Fruit fly (Drosophila melanogaster): ENCODE results near the gene Prp6.

Gene Prp6

dm6 chr3L:18890283-18891175 lies 14.6 kb upstream of the Prp6 start, which contains the start of gene CG3961 (continued):
- peak; percentile 99 for TF ChIP-seq CG17829 (tag; optimal IDR thresholded peaks at IDR 0.05)
- peak; percentile 93 for TF ChIP-seq CG34422 (GFP tag; IDR thresholded peaks at IDR 0.05)
- no peak for TF ChIP-seq Sin3A (optimal IDR thresholded peaks at IDR 0.05)
- peak; percentile 93 for TF ChIP-seq CG8359 (GFP tag; optimal IDR thresholded peaks at IDR 0.05; ENCODE audit: borderline replicate concordance)
- TF ChIP-seq peb (GFP tag; IDR thresholded peaks at IDR 0.05): peak; percentile 94
- TF ChIP-seq pfk (GFP tag; optimal IDR thresholded peaks at IDR 0.05): no peak
- TF ChIP-seq Mad (GFP tag; optimal IDR thresholded peaks at IDR 0.05): peak; percentile 91
- TF ChIP-seq CG13287 (GFP tag; IDR thresholded peaks at IDR 0.05; ENCODE audit: partially characterized antibody): no peak; the same call in 1 of the 2 replicates
- peak; percentile 95 for TF ChIP-seq CG12299 (tag; optimal IDR thresholded peaks at IDR 0.05)
- TF ChIP-seq chn (GFP tag; optimal IDR thresholded peaks at IDR 0.05): peak; percentile 92
- TF ChIP-seq lbe (GFP tag; optimal IDR thresholded peaks at IDR 0.05): peak; percentile 94
- peak; percentile 76 for TF ChIP-seq Nf-YA (GFP tag; IDR thresholded peaks at IDR 0.05)
- TF ChIP-seq CG15479 (GFP tag; optimal IDR thresholded peaks at IDR 0.05): peak; percentile 37
- TF ChIP-seq ci (GFP tag; IDR thresholded peaks at IDR 0.05): peak; percentile 88
- TF ChIP-seq sima (GFP tag; optimal IDR thresholded peaks at IDR 0.05): peak; percentile 30
- TF ChIP-seq CG15601 (tag; optimal IDR thresholded peaks at IDR 0.05): peak; percentile 98
- peak; percentile 99 for TF ChIP-seq tio (GFP tag; optimal IDR thresholded peaks at IDR 0.05)
- TF ChIP-seq ara (GFP tag; IDR thresholded peaks at IDR 0.05): peak; percentile 91; the same call in 1 of the 2 replicates
- TF ChIP-seq CG8089 (GFP tag; optimal IDR thresholded peaks at IDR 0.05): peak; percentile 83
- TF ChIP-seq ham (GFP tag; IDR thresholded peaks at IDR 0.05): 0 out of 2 replicates have a peak, but pooled peaks have one; percentile 36
- TF ChIP-seq vfl (GFP tag; optimal IDR thresholded peaks at IDR 0.05): peak; percentile 83
- TF ChIP-seq fd64A (GFP tag; optimal IDR thresholded peaks at IDR 0.05): peak; percentile 90
- no peak for TF ChIP-seq Poxn (GFP tag; IDR thresholded peaks at IDR 0.05)
- TF ChIP-seq Lpt (GFP tag; optimal IDR thresholded peaks at IDR 0.05): no peak
- TF ChIP-seq CG9437 (GFP tag; optimal IDR thresholded peaks at IDR 0.05): peak; percentile 97
- TF ChIP-seq CG15269 (tag; optimal IDR thresholded peaks at IDR 0.05): peak; percentile 97
- peak; percentile 97 for TF ChIP-seq Abd-B (GFP tag; optimal IDR thresholded peaks at IDR 0.05)
- peak; percentile 98 for TF ChIP-seq CG2875 (GFP tag; optimal IDR thresholded peaks at IDR 0.05)
- TF ChIP-seq schlank (tag; optimal IDR thresholded peaks at IDR 0.05): peak; percentile 75
- TF ChIP-seq Ptx1 (GFP tag; IDR thresholded peaks at IDR 0.05): peak; percentile 96
- peak; percentile 46 for TF ChIP-seq eyg (GFP tag; optimal IDR thresholded peaks at IDR 0.05)
- peak; percentile 89 for TF ChIP-seq Nf-YC (tag; optimal IDR thresholded peaks at IDR 0.05)
- TF ChIP-seq CG5245 (GFP tag; optimal IDR thresholded peaks at IDR 0.05): peak; percentile 96
- peak; percentile 93 for TF ChIP-seq fd3F (GFP tag; optimal IDR thresholded peaks at IDR 0.05)
- TF ChIP-seq Doc3 (GFP tag; IDR thresholded peaks at IDR 0.05; ENCODE audit: partially characterized antibody): no peak
- TF ChIP-seq CG16863 (GFP tag; optimal IDR thresholded peaks at IDR 0.05): peak; percentile 90
- TF ChIP-seq CG11247 (GFP tag; IDR thresholded peaks at IDR 0.05): peak; percentile 65
- peak; percentile 80 for TF ChIP-seq Dbx (GFP tag; IDR thresholded peaks at IDR 0.05)
- TF ChIP-seq ro (GFP tag; IDR thresholded peaks at IDR 0.05): peak; percentile 91
- no peak for TF ChIP-seq fru (optimal IDR thresholded peaks at IDR 0.05)
- TF ChIP-seq CG4282 (GFP tag; optimal IDR thresholded peaks at IDR 0.05): peak; percentile 2
- TF ChIP-seq CG11456 (GFP tag; IDR thresholded peaks at IDR 0.05): no peak
- peak; percentile 88 for TF ChIP-seq slbo (GFP tag; IDR thresholded peaks at IDR 0.05)
- peak; percentile 79 to 92 for TF ChIP-seq Trl (optimal IDR thresholded peaks at IDR 0.05)
- TF ChIP-seq Trl (GFP tag; optimal IDR thresholded peaks at IDR 0.05): peak; percentile 83
- peak; percentile 61 for TF ChIP-seq CG10321 (GFP tag; IDR thresholded peaks at IDR 0.05)
- TF ChIP-seq gt (GFP tag; IDR thresholded peaks at IDR 0.05): peak; percentile 80
- TF ChIP-seq tap (tag; optimal IDR thresholded peaks at IDR 0.05): peak; percentile 97
- TF ChIP-seq CG42726 (GFP tag; IDR thresholded peaks at IDR 0.05; ENCODE audit: partially characterized antibody): no peak
- peak; percentile 90 for TF ChIP-seq CG2116 (GFP tag; optimal IDR thresholded peaks at IDR 0.05)

Measured in whole organism, embryonic.